Fruit fly (Drosophila melanogaster) whole organism, prepupa: Measurements from ENCODE around the gene CG2059.

ENCODE experiments used
- Blimp-1 ChIP-seq: fragments of 200-800 bp; sonication (Bioruptor generic); optimal IDR thresholded peaks from 3 replicates; lab custom pipeline; 2017; ENCODE audit warnings: missing biosample characterization, missing genetic modification characterization, mild to moderate bottlenecking, moderate library complexity, missing genetic modification reagents
- CG10631 ChIP-seq: fragments of 200-800 bp; sonication (Bioruptor generic); optimal IDR thresholded peaks from 2 replicates; lab custom pipeline; 2016; ENCODE audit warnings: missing biosample characterization, missing genetic modification characterization
- CG10669 ChIP-seq: fragments of 200-800 bp; sonication (Bioruptor generic); optimal IDR thresholded peaks from 3 replicates; lab custom pipeline; 2018; ENCODE audit warnings: missing biosample characterization, mild to moderate bottlenecking, missing genetic modification characterization, moderate library complexity
- CG11294 ChIP-seq: fragments of 200-800 bp; sonication (Bioruptor generic); IDR thresholded peaks from 2 replicates; pipeline ENCODE4 v1.3.6; 2022; ENCODE audit warnings: missing biosample characterization, missing genetic modification characterization
- CG11762 ChIP-seq: fragments of 200-800 bp; sonication (Bioruptor generic); optimal IDR thresholded peaks from 3 replicates; lab custom pipeline; 2016; ENCODE audit warnings: missing biosample characterization, missing genetic modification characterization; ENCODE audit not compliant: insufficient read depth
- CG15336 ChIP-seq: fragments of 200-800 bp; sonication (Bioruptor generic); IDR thresholded peaks from 2 replicates; pipeline ENCODE4 v1.3.6; 2022; ENCODE audit warnings: missing biosample characterization, missing genetic modification characterization
- CG1621 ChIP-seq: fragments of 200-800 bp; sonication (Bioruptor generic); optimal IDR thresholded peaks from 3 replicates; lab custom pipeline; 2018; ENCODE audit warnings: missing biosample characterization, mild to moderate bottlenecking, missing genetic modification characterization
- CG16779 ChIP-seq: fragments of 200-800 bp; sonication (Bioruptor generic); optimal IDR thresholded peaks from 3 replicates; lab custom pipeline; 2017; ENCODE audit warnings: missing biosample characterization, mild to moderate bottlenecking, missing genetic modification characterization
- CG3032 ChIP-seq: fragments of 200-800 bp; optimal IDR thresholded peaks from 2 replicates; lab custom pipeline; 2019; ENCODE audit warnings: missing biosample characterization, mild to moderate bottlenecking, missing genetic modification characterization, moderate library complexity
- CG31627 ChIP-seq: fragments of 200-800 bp; sonication (Bioruptor generic); optimal IDR thresholded peaks from 3 replicates; lab custom pipeline; 2016; ENCODE audit warnings: missing biosample characterization, missing genetic modification characterization
- CG3919 ChIP-seq: fragments of 200-800 bp; sonication (Bioruptor generic); optimal IDR thresholded peaks from 3 replicates; lab custom pipeline; 2016; ENCODE audit warnings: missing biosample characterization, missing genetic modification characterization
- CG4318 ChIP-seq: fragments of 200-800 bp; sonication (Bioruptor generic); optimal IDR thresholded peaks from 3 replicates; lab custom pipeline; 2017; ENCODE audit warnings: missing biosample characterization, mild to moderate bottlenecking, missing genetic modification characterization
- CG6163 ChIP-seq: fragments of 200-800 bp; sonication (Bioruptor generic); IDR thresholded peaks from 3 replicates; pipeline ENCODE4 v1.3.6; 2022; ENCODE audit warnings: missing biosample characterization, missing genetic modification characterization
- CG6276 ChIP-seq: fragments of 200-800 bp; sonication (Bioruptor generic); optimal IDR thresholded peaks from 2 replicates; lab custom pipeline; 2017; ENCODE audit warnings: missing biosample characterization, mild to moderate bottlenecking, missing genetic modification characterization
- CG6792 ChIP-seq: fragments of 200-800 bp; sonication (Bioruptor generic); optimal IDR thresholded peaks from 3 replicates; lab custom pipeline; 2016; ENCODE audit warnings: missing biosample characterization, missing genetic modification characterization
- CG6808 ChIP-seq: fragments of 200-800 bp; sonication (Bioruptor generic); optimal IDR thresholded peaks from 3 replicates; lab custom pipeline; 2017; ENCODE audit warnings: missing biosample characterization, missing genetic modification characterization, mild to moderate bottlenecking, moderate library complexity, missing genetic modification reagents
- CG6854 ChIP-seq: fragments of 200-800 bp; sonication (Bioruptor generic); optimal IDR thresholded peaks from 2 replicates; lab custom pipeline; 2017; ENCODE audit warnings: missing biosample characterization, mild to moderate bottlenecking, missing genetic modification characterization
- CG7368 ChIP-seq: fragments of 200-800 bp; sonication (Bioruptor generic); optimal IDR thresholded peaks from 3 replicates; lab custom pipeline; 2016; ENCODE audit warnings: missing biosample characterization, missing genetic modification characterization
- CG8319 ChIP-seq: fragments of 200-800 bp; sonication (Bioruptor generic); optimal IDR thresholded peaks from 3 replicates; lab custom pipeline; 2016; ENCODE audit warnings: missing biosample characterization, missing genetic modification characterization
- CG8632 ChIP-seq: fragments of 200-800 bp; sonication (Bioruptor generic); optimal IDR thresholded peaks from 3 replicates; lab custom pipeline; 2016; ENCODE audit warnings: missing biosample characterization, missing genetic modification characterization
- Eip78C ChIP-seq: fragments of 200-800 bp; sonication (Bioruptor generic); peaks from one replicate; lab custom pipeline; 2016; ENCODE audit warnings: missing biosample characterization, missing genetic modification characterization
- Eip93F ChIP-seq: fragments of 200-800 bp; sonication (Bioruptor generic); optimal IDR thresholded peaks from 2 replicates; lab custom pipeline; 2016; ENCODE audit warnings: missing biosample characterization, mild to moderate bottlenecking, missing genetic modification characterization
- Gug ChIP-seq: fragments of 200-800 bp; sonication (Bioruptor generic); IDR thresholded peaks from 2 replicates; pipeline ENCODE4 v1.3.6; 2022; ENCODE audit warnings: missing biosample characterization, missing genetic modification characterization
- Hr38 ChIP-seq: sonication (Bioruptor generic); optimal IDR thresholded peaks from 2 replicates; lab custom pipeline; 2016; ENCODE audit warnings: missing biosample characterization, missing genetic modification characterization
- Hr39 ChIP-seq: fragments of 200-800 bp; sonication (Bioruptor generic); optimal IDR thresholded peaks from 2 replicates; lab custom pipeline; 2016; ENCODE audit warnings: missing biosample characterization, missing genetic modification characterization
- Hr4 ChIP-seq: fragments of 200-800 bp; sonication (Bioruptor generic); optimal IDR thresholded peaks from 3 replicates; lab custom pipeline; 2016; ENCODE audit warnings: missing biosample characterization, missing genetic modification characterization
- Lpt ChIP-seq: fragments of 200-800 bp; sonication (Bioruptor generic); optimal IDR thresholded peaks from 3 replicates; lab custom pipeline; 2016; ENCODE audit warnings: missing biosample characterization, missing genetic modification characterization
- OdsH ChIP-seq: fragments of 200-800 bp; sonication (Bioruptor generic); optimal IDR thresholded peaks from 3 replicates; lab custom pipeline; 2016; ENCODE audit warnings: missing biosample characterization, missing genetic modification characterization
- Smox ChIP-seq: fragments of 200-800 bp; sonication (Bioruptor generic); optimal IDR thresholded peaks from 3 replicates; lab custom pipeline; 2016; ENCODE audit warnings: missing biosample characterization, missing genetic modification characterization
- Sox102F ChIP-seq: fragments of 200-800 bp; sonication (Bioruptor generic); optimal IDR thresholded peaks from 2 replicates; lab custom pipeline; 2016; ENCODE audit warnings: missing biosample characterization, mild to moderate bottlenecking, missing genetic modification characterization
- Sox14 ChIP-seq: fragments of 200-800 bp; sonication (Bioruptor generic); optimal IDR thresholded peaks from 3 replicates; lab custom pipeline; 2016; ENCODE audit warnings: missing biosample characterization, missing genetic modification characterization
- Sox15 ChIP-seq: fragments of 200-800 bp; sonication (Bioruptor generic); optimal IDR thresholded peaks from 3 replicates; lab custom pipeline; 2016; ENCODE audit warnings: missing biosample characterization, missing genetic modification characterization
- achi ChIP-seq: fragments of 200-800 bp; sonication (Bioruptor generic); optimal IDR thresholded peaks from 3 replicates; lab custom pipeline; 2016; ENCODE audit warnings: missing biosample characterization, missing genetic modification characterization
- acj6 ChIP-seq: fragments of 200-800 bp; sonication (Bioruptor generic); optimal IDR thresholded peaks from 3 replicates; lab custom pipeline; 2016; ENCODE audit warnings: missing biosample characterization, missing genetic modification characterization
- cyc ChIP-seq: fragments of 200-800 bp; sonication (Bioruptor generic); optimal IDR thresholded peaks from 3 replicates; lab custom pipeline; 2016; ENCODE audit warnings: missing biosample characterization, missing genetic modification characterization
- dac ChIP-seq: fragments of 200-800 bp; sonication (Bioruptor generic); optimal IDR thresholded peaks from 2 replicates; lab custom pipeline; 2017; ENCODE audit warnings: missing biosample characterization, mild to moderate bottlenecking, missing genetic modification characterization
- dsx ChIP-seq: fragments of 200-800 bp; optimal IDR thresholded peaks from 3 replicates; lab custom pipeline; 2019; ENCODE audit warnings: missing biosample characterization, mild to moderate bottlenecking, missing genetic modification characterization, moderate library complexity; ENCODE audit not compliant: poor library complexity, severe bottlenecking
- eg ChIP-seq: fragments of 200-800 bp; sonication (Bioruptor generic); IDR thresholded peaks from 3 replicates; pipeline ENCODE4 v1.3.6; 2022; ENCODE audit warnings: missing biosample characterization, missing genetic modification characterization
- esn ChIP-seq: fragments of 200-800 bp; sonication (Bioruptor generic); optimal IDR thresholded peaks from 2 replicates; lab custom pipeline; 2016; ENCODE audit warnings: missing biosample characterization, mild to moderate bottlenecking, missing genetic modification characterization, moderate library complexity
- fd59A ChIP-seq: fragments of 200-800 bp; sonication (Bioruptor generic); optimal IDR thresholded peaks from 2 replicates; lab custom pipeline; 2017; ENCODE audit warnings: missing biosample characterization, mild to moderate bottlenecking, missing genetic modification characterization, missing genetic modification reagents
- fd85E ChIP-seq: fragments of 200-800 bp; sonication (Bioruptor generic); optimal IDR thresholded peaks from 3 replicates; lab custom pipeline; 2016; ENCODE audit warnings: missing biosample characterization, missing genetic modification characterization
- fkh ChIP-seq: fragments of 200-800 bp; sonication (Bioruptor generic); optimal IDR thresholded peaks from 3 replicates; lab custom pipeline; 2017; ENCODE audit warnings: missing biosample characterization, mild to moderate bottlenecking, missing genetic modification characterization, moderate library complexity
- lz ChIP-seq: fragments of 200-800 bp; sonication (Bioruptor generic); optimal IDR thresholded peaks from 3 replicates; lab custom pipeline; 2016; ENCODE audit warnings: missing biosample characterization, missing genetic modification characterization
- salr ChIP-seq, 2 experiments: fragments of 200-800 bp; sonication (Bioruptor generic); optimal IDR thresholded peaks; 3 replicates each; lab custom pipeline; 2016 to 2018; ENCODE audit warnings: missing biosample characterization in 2 of 2, missing genetic modification characterization in 2 of 2, mild to moderate bottlenecking in 1 of 2
- spab ChIP-seq: fragments of 200-800 bp; sonication (Bioruptor generic); optimal IDR thresholded peaks from 2 replicates; lab custom pipeline; 2017; ENCODE audit warnings: missing biosample characterization, mild to moderate bottlenecking, missing genetic modification characterization, missing genetic modification reagents
- svp ChIP-seq: fragments of 200-800 bp; sonication (Bioruptor generic); peaks from one replicate; lab custom pipeline; 2016; ENCODE audit warnings: missing biosample characterization, missing genetic modification characterization
- topi ChIP-seq: fragments of 200-800 bp; sonication (Bioruptor generic); optimal IDR thresholded peaks from 3 replicates; lab custom pipeline; 2016; ENCODE audit warnings: missing biosample characterization, missing genetic modification characterization

Gene CG2059

DNA sequence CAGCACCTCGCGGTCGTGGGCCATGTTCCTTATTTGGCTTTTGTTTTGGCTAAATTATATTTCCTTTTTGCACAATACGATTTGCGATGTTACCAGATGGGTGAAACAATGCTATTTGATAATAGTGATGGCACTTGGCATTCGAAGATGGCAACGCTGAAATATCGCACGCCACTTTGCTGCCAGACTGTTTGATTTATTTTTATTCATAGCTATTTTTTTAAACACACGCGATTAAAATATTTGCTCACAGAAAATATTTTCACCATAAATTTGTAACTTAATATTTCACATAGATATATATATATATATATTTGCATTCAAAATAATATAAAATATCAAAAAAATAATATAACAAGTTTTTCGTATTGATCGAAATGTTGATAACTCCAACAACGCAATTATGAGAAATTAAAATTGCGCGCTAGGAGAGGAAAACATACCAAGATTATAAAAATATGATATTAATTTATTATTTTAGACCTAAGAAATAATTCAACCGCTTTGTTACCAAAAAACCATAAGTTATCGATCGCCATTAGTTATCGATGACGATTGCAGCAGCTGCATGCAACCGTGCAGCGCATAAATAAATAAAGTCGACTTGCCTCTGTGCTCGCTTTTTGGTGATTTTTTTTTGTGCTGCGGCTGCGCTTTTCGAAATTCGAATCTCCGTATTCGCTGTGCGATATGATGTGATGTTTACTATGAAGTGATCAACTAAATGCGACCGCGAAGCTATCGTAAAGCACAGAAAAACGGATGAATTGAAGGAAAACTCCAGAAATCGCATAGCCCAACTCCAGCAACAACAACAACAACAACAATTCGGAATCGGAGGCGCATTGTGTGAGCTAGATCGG is 37.7 kb downstream of the CG2059 start, which contains the start of the genes Atg5 and Dok (continued):
- TF ChIP-seq spab (GFP tag; lab: Kevin White, UChicago) (no peak), OdsH (peak; percentile 7), Sox102F (GFP tag; lab: Kevin White, UChicago) (no peak), Smox (GFP tag; lab: Kevin White, UChicago) (no peak), CG3032 (tag; lab: Kevin White, UChicago) (peak; percentile 16)

DNA sequence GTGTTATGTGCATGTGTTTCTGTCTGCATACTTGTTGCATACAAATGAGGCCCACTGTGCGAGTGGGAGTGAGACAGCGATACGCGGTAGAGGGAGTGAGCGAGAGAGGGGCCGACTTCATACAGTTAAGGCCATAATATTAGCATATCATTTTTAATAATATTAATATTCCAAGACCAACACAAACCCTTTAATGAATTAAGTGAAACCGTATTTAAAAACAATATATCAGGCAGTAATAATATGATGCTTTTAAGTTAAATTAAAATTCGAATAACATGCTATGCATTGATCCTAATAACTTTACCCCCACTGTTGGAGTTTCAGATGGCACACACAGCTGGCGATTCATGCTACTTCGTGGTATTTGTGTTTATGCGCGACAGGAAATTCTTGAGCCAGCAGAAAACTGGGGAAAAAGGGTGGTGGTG is 38.7 kb downstream of the CG2059 start:
- TF ChIP-seq svp (GFP tag; lab: Kevin White, UChicago) (peak; percentile 99), fd85E (GFP tag; lab: Kevin White, UChicago) (peak; percentile 92), CG11762 (GFP tag; lab: Kevin White, UChicago) (peak; percentile 96), CG8632 (GFP tag; lab: Kevin White, UChicago) (peak; percentile 98), CG4318 (GFP tag; lab: Kevin White, UChicago) (peak; percentile 93), cyc (GFP tag; lab: Kevin White, UChicago) (peak; percentile 94), CG8319 (GFP tag; lab: Kevin White, UChicago) (peak; percentile 94), Hr39 (GFP tag; lab: Kevin White, UChicago) (peak; percentile 89), Lpt (GFP tag; lab: Kevin White, UChicago) (peak; percentile 98), Sox14 (peak; percentile 95), Hr4 (GFP tag; lab: Kevin White, UChicago) (peak; percentile 96), CG7368 (peak; percentile 96), Eip93F (peak; percentile 94), CG6276 (peak; percentile 98), CG15336 (GFP tag; lab: Robert Waterston, UW) (peak; percentile 99), CG31627 (GFP tag; lab: Kevin White, UChicago) (peak; percentile 91), esn (peak; percentile 98), acj6 (GFP tag; lab: Kevin White, UChicago) (peak; percentile 97), CG1621 (tag; lab: Kevin White, UChicago) (peak; percentile 96), Blimp-1 (GFP tag; lab: Kevin White, UChicago) (peak; percentile 91), eg (peak; percentile 99), dsx (GFP tag; lab: Kevin White, UChicago) (peak; percentile 98), CG16779 (tag; lab: Kevin White, UChicago) (peak; percentile 97), spab (GFP tag; lab: Kevin White, UChicago) (peak; percentile 97), Eip78C (GFP tag; lab: Kevin White, UChicago) (peak; percentile 99), lz (GFP tag; lab: Kevin White, UChicago) (peak; percentile 96), fkh (peak; percentile 78), salr (GFP tag; optimal IDR thresholded peaks at IDR 0.05; lab: Kevin White, UChicago) (peak; percentile 93 to 95), topi (GFP tag; lab: Kevin White, UChicago) (peak; percentile 97), OdsH (peak; percentile 97), CG6808 (GFP tag; lab: Kevin White, UChicago) (peak; percentile 98), CG10631 (GFP tag; lab: Kevin White, UChicago) (peak; percentile 97), CG6163 (GFP tag; lab: Robert Waterston, UW) (peak; percentile 98), Hr38 (GFP tag; lab: Kevin White, UChicago) (no peak), CG6792 (GFP tag; lab: Kevin White, UChicago) (peak; percentile 98), CG3032 (tag; lab: Kevin White, UChicago) (peak; percentile 98), Smox (GFP tag; lab: Kevin White, UChicago) (peak; percentile 97), Sox15 (GFP tag; lab: Kevin White, UChicago) (peak; percentile 93), CG11294 (GFP tag; lab: Robert Waterston, UW) (peak; percentile 95), Sox102F (GFP tag; lab: Kevin White, UChicago) (peak; percentile 96), Gug (GFP tag; lab: Robert Waterston, UW) (peak; percentile 97), dac (GFP tag; lab: Kevin White, UChicago) (peak; percentile 86), fd59A (GFP tag; lab: Kevin White, UChicago) (peak; percentile 96), achi (peak; percentile 97), CG6854 (GFP tag; lab: Kevin White, UChicago) (peak; percentile 95), CG3919 (GFP tag; lab: Kevin White, UChicago) (peak; percentile 98), CG10669 (GFP tag; lab: Kevin White, UChicago) (peak; percentile 97)
